Worm (Caenorhabditis elegans) whole organism, dauer: ENCODE data around the gene F23G4.1.

Experiments used
- unc-62 ChIP-seq: sonication (generic microtip); optimal IDR thresholded peaks from 2 replicates; lab custom pipeline; 2017; ENCODE audit warnings: missing biosample characterization, missing genetic modification reagents, missing genetic modification characterization

Gene F23G4.1

ce11 chrX:6603098-6603497 is at the start of gene F23G4.1:
Gene F23G4.1, minus strand, starts transcription at chrX:6603198.
- no peak for TF ChIP-seq unc-62 (GFP tag; lab: Kevin White, UChicago)

ce11 chrX:6649573-6649972 is 46.6 kb upstream of the F23G4.1 start:
- no peak for TF ChIP-seq unc-62 (GFP tag; lab: Kevin White, UChicago)

- no peak for TF ChIP-seq unc-62 (GFP tag; lab: Kevin White, UChicago)
Observed at ce11 chrX:6646387-6647061, 43.5 kb upstream of the F23G4.1 start.

- no peak for TF ChIP-seq unc-62 (GFP tag; lab: Kevin White, UChicago)
Observed at ce11 chrX:6644971-6645704, 42.1 kb upstream of the F23G4.1 start, which contains the start of gene C56E10.3. Gene C56E10.3, plus strand, starts transcription at chrX:6645654.

- no peak for TF ChIP-seq unc-62 (GFP tag; lab: Kevin White, UChicago)
Observed at ce11 chrX:6642798-6643197, 39.8 kb upstream of the F23G4.1 start.

ce11 chrX:6641509-6641908 is 38.5 kb upstream of the F23G4.1 start:
- TF ChIP-seq unc-62 (GFP tag; lab: Kevin White, UChicago), result no peak

ce11 chrX:6640570-6641199 is 37.7 kb upstream of the F23G4.1 start, which contains the start of gene nhr-120:
Gene nhr-120, minus strand, starts transcription at chrX:6640620.
- TF ChIP-seq unc-62 (GFP tag; lab: Kevin White, UChicago), result no peak

ce11 chrX:6638985-6639573 is 36.1 kb upstream of the F23G4.1 start:
- no peak for TF ChIP-seq unc-62 (GFP tag; lab: Kevin White, UChicago)

- no peak for TF ChIP-seq unc-62 (GFP tag; lab: Kevin White, UChicago)
Observed at ce11 chrX:6637933-6638332, 34.9 kb upstream of the F23G4.1 start.

ce11 chrX:6635173-6635572 is 32.2 kb upstream of the F23G4.1 start, which contains the start of gene aexr-1:
Gene aexr-1, minus strand, starts transcription at chrX:6635273.
- TF ChIP-seq unc-62 (GFP tag; lab: Kevin White, UChicago), result no peak

- no peak for TF ChIP-seq unc-62 (GFP tag; lab: Kevin White, UChicago)
Observed at ce11 chrX:6631437-6631836, 28.4 kb upstream of the F23G4.1 start, which contains the start of gene aexr-2. Gene aexr-2, minus strand, starts transcription at chrX:6631537.

ce11 chrX:6630645-6631044 is 27.6 kb upstream of the F23G4.1 start:
- TF ChIP-seq unc-62 (GFP tag; lab: Kevin White, UChicago), result no peak

ce11 chrX:6625275-6625674 is 22.3 kb upstream of the F23G4.1 start:
- no peak for TF ChIP-seq unc-62 (GFP tag; lab: Kevin White, UChicago)

ce11 chrX:6622552-6623236 is 19.7 kb upstream of the F23G4.1 start, which contains the start of gene clec-266:
Gene clec-266, minus strand, starts transcription at chrX:6622915.
- no peak for TF ChIP-seq unc-62 (GFP tag; lab: Kevin White, UChicago)

ce11 chrX:6618712-6619111 is 15.7 kb upstream of the F23G4.1 start, which contains the start of gene kqt-1:
Gene kqt-1, plus strand, starts transcription at chrX:6619012.
- no peak for TF ChIP-seq unc-62 (GFP tag; lab: Kevin White, UChicago)
